Fruit fly (Drosophila melanogaster) whole organism, embryonic: ENCODE data around the gene Mettl5.

Source experiments
- Asciz ChIP-seq: fragments of 200-800 bp; sonication (Bioruptor generic); optimal IDR thresholded peaks from 2 replicates; lab custom pipeline; 2017; ENCODE audit warnings: missing biosample characterization, mild to moderate bottlenecking, missing genetic modification characterization, missing genetic modification reagents
- CG10431 ChIP-seq: fragments of 200-800 bp; sonication (Bioruptor generic); optimal IDR thresholded peaks from 3 replicates; lab custom pipeline; 2018; ENCODE audit warnings: missing biosample characterization, mild to moderate bottlenecking, missing genetic modification characterization
- CG11695 ChIP-seq: fragments of 200-800 bp; sonication (Bioruptor generic); IDR thresholded peaks from 3 replicates; pipeline ENCODE4 v1.3.6; 2022; ENCODE audit warnings: missing biosample characterization, missing genetic modification characterization
- CG12219 ChIP-seq: fragments of 200-800 bp; sonication (Bioruptor generic); optimal IDR thresholded peaks from 3 replicates; lab custom pipeline; 2018; ENCODE audit warnings: missing biosample characterization, mild to moderate bottlenecking, missing genetic modification characterization
- CG2712 ChIP-seq: fragments of 200-800 bp; optimal IDR thresholded peaks from 3 replicates; lab custom pipeline; 2019; ENCODE audit warnings: missing biosample characterization, mild to moderate bottlenecking, missing genetic modification characterization, moderate library complexity
- CG4424 ChIP-seq: fragments of 200-800 bp; sonication (Bioruptor generic); optimal IDR thresholded peaks from 3 replicates; lab custom pipeline; 2016; ENCODE audit warnings: missing biosample characterization, missing genetic modification characterization
- CG4730 ChIP-seq: fragments of 200-800 bp; sonication (Bioruptor generic); IDR thresholded peaks from 2 replicates; pipeline ENCODE4 v1.3.6; 2022; ENCODE audit warnings: missing biosample characterization, missing genetic modification characterization
- CG4820 ChIP-seq: fragments of 200-800 bp; sonication (Bioruptor generic); optimal IDR thresholded peaks from 3 replicates; lab custom pipeline; 2016; ENCODE audit warnings: missing biosample characterization, missing genetic modification characterization
- CG8290 ChIP-seq, 3 experiments: fragments of 200-800 bp; sonication (Bioruptor generic); optimal IDR thresholded peaks; 2 replicates each; lab custom pipeline; 2016 to 2019; ENCODE audit warnings: missing biosample characterization in 3 of 3, missing genetic modification characterization in 3 of 3, mild to moderate bottlenecking in 2 of 3, moderate library complexity in 1 of 3
- CG8924 ChIP-seq: fragments of 200-800 bp; optimal IDR thresholded peaks from 3 replicates; lab custom pipeline; 2019; ENCODE audit warnings: missing biosample characterization, mild to moderate bottlenecking, missing genetic modification characterization, moderate library complexity
- CG9932 ChIP-seq: fragments of 200-800 bp; sonication (Bioruptor generic); IDR thresholded peaks from 2 replicates; pipeline ENCODE4 v1.3.6; 2022; ENCODE audit warnings: missing biosample characterization, missing genetic modification characterization
- CoRest ChIP-seq: fragments of 200-800 bp; sonication (Bioruptor generic); optimal IDR thresholded peaks from 3 replicates; lab custom pipeline; 2018; ENCODE audit warnings: missing biosample characterization, mild to moderate bottlenecking, missing genetic modification characterization, moderate library complexity
- CrebB ChIP-seq: fragments of 200-800 bp; sonication (Bioruptor generic); optimal IDR thresholded peaks from 3 replicates; lab custom pipeline; 2018; ENCODE audit warnings: missing biosample characterization, mild to moderate bottlenecking, missing genetic modification characterization
- Dad ChIP-seq: fragments of 200-800 bp; sonication (Bioruptor generic); optimal IDR thresholded peaks from 3 replicates; lab custom pipeline; 2016; ENCODE audit warnings: missing biosample characterization, missing genetic modification characterization
- Ets65A ChIP-seq: fragments of 200-800 bp; sonication (Bioruptor generic); peaks from one replicate; lab custom pipeline; 2016; ENCODE audit warnings: missing biosample characterization, missing genetic modification characterization
- HHEX ChIP-seq: fragments of 200-800 bp; sonication (Bioruptor generic); optimal IDR thresholded peaks from 3 replicates; lab custom pipeline; 2017; ENCODE audit warnings: missing biosample characterization, mild to moderate bottlenecking, missing genetic modification characterization, missing genetic modification reagents
- HmgZ ChIP-seq: fragments of 200-800 bp; sonication (Bioruptor generic); optimal IDR thresholded peaks from 2 replicates; lab custom pipeline; 2018; ENCODE audit warnings: missing biosample characterization, mild to moderate bottlenecking, missing genetic modification characterization
- Lhr ChIP-seq: fragments of 200-800 bp; sonication (Bioruptor generic); optimal IDR thresholded peaks from 3 replicates; lab custom pipeline; 2017; ENCODE audit warnings: mild to moderate bottlenecking, missing biosample characterization, missing genetic modification reagents, missing genetic modification characterization
- MTF-1 ChIP-seq: fragments of 200-800 bp; sonication (Bioruptor generic); optimal IDR thresholded peaks from 2 replicates; lab custom pipeline; 2018; ENCODE audit warnings: missing biosample characterization, mild to moderate bottlenecking, missing genetic modification characterization, borderline replicate concordance
- NfI ChIP-seq: fragments of 200-800 bp; sonication (Bioruptor generic); optimal IDR thresholded peaks from 3 replicates; lab custom pipeline; 2018; ENCODE audit warnings: missing biosample characterization, mild to moderate bottlenecking, missing genetic modification characterization, moderate library complexity
- Scr ChIP-seq: fragments of 200-800 bp; sonication (Bioruptor generic); IDR thresholded peaks from 2 replicates; pipeline ENCODE4 v1.3.6; 2022; ENCODE audit warnings: missing biosample characterization, missing genetic modification characterization; ENCODE audit not compliant: partially characterized antibody
- Sox102F ChIP-seq: fragments of 200-800 bp; sonication (Bioruptor generic); optimal IDR thresholded peaks from 2 replicates; lab custom pipeline; 2018; ENCODE audit warnings: missing biosample characterization, mild to moderate bottlenecking, missing genetic modification characterization, moderate library complexity
- Sry-β ChIP-seq: fragments of 200-800 bp; sonication (Bioruptor generic); optimal IDR thresholded peaks from 2 replicates; lab custom pipeline; 2018; ENCODE audit warnings: missing biosample characterization, mild to moderate bottlenecking, missing genetic modification characterization, moderate library complexity
- aop ChIP-seq: fragments of 200-800 bp; sonication (Bioruptor generic); IDR thresholded peaks from 2 replicates; pipeline ENCODE4 v1.3.6; 2022; ENCODE audit warnings: missing biosample characterization, missing genetic modification characterization
- bab2 ChIP-seq: fragments of 200-800 bp; sonication (Bioruptor generic); optimal IDR thresholded peaks from 2 replicates; lab custom pipeline; 2016; ENCODE audit warnings: missing biosample characterization, missing genetic modification characterization
- bcd ChIP-seq: fragments of 200-800 bp; sonication (Bioruptor generic); optimal IDR thresholded peaks from 2 replicates; lab custom pipeline; 2017; ENCODE audit warnings: missing biosample characterization, mild to moderate bottlenecking, missing genetic modification characterization
- bsh ChIP-seq, 2 experiments: fragments of 200-800 bp; sonication (Bioruptor generic); optimal IDR thresholded peaks; 2 replicates each; lab custom pipeline; 2017 to 2018; ENCODE audit warnings: mild to moderate bottlenecking in 2 of 2, missing biosample characterization in 2 of 2, missing genetic modification characterization in 2 of 2, moderate library complexity in 1 of 2
- cg ChIP-seq: fragments of 200-800 bp; sonication (Bioruptor generic); optimal IDR thresholded peaks from 3 replicates; lab custom pipeline; 2019; ENCODE audit warnings: missing biosample characterization, mild to moderate bottlenecking, missing genetic modification characterization, moderate library complexity
- chn ChIP-seq: fragments of 200-800 bp; sonication (Bioruptor generic); optimal IDR thresholded peaks from 2 replicates; lab custom pipeline; 2016; ENCODE audit warnings: missing biosample characterization, missing genetic modification characterization
- crc ChIP-seq: fragments of 200-800 bp; sonication (Bioruptor generic); optimal IDR thresholded peaks from 2 replicates; lab custom pipeline; 2016; ENCODE audit warnings: missing biosample characterization, missing genetic modification characterization
- croc ChIP-seq: fragments of 200-800 bp; sonication (Bioruptor generic); conservative IDR thresholded peaks from 3 replicates; pipeline ENCODE4 v1.3.6; 2022; ENCODE audit warnings: missing biosample characterization, missing genetic modification characterization
- cwo ChIP-seq: fragments of 200-800 bp; sonication (Bioruptor generic); optimal IDR thresholded peaks from 3 replicates; lab custom pipeline; 2017; ENCODE audit warnings: missing biosample characterization, missing genetic modification characterization, mild to moderate bottlenecking, moderate library complexity, missing genetic modification reagents
- dysf ChIP-seq: fragments of 200-800 bp; sonication (Bioruptor generic); IDR thresholded peaks from 3 replicates; pipeline ENCODE4 v1.3.6; 2022; ENCODE audit warnings: missing biosample characterization, missing genetic modification characterization
- emc ChIP-seq: fragments of 200-800 bp; sonication (Bioruptor generic); optimal IDR thresholded peaks from 2 replicates; lab custom pipeline; 2016; ENCODE audit warnings: missing biosample characterization, missing genetic modification characterization
- fd102C ChIP-seq: fragments of 200-800 bp; sonication (Bioruptor generic); optimal IDR thresholded peaks from 2 replicates; lab custom pipeline; 2018; ENCODE audit warnings: missing biosample characterization, mild to moderate bottlenecking, missing genetic modification characterization, moderate library complexity
- gsb-n ChIP-seq: fragments of 200-800 bp; sonication (Bioruptor generic); optimal IDR thresholded peaks from 3 replicates; lab custom pipeline; 2018; ENCODE audit warnings: missing biosample characterization, mild to moderate bottlenecking, missing genetic modification characterization
- hkb ChIP-seq, 2 experiments: fragments of 200-800 bp in 1 of 2; fragments of >200 bp in 1 of 2; sonication (Bioruptor generic) in 1 of 2; IDR thresholded peaks in 1 of 2; optimal IDR thresholded peaks in 1 of 2; 2 replicates each; pipeline versions ENCODE4 v1.3.6 to Lab custom; 2017 to 2022; ENCODE audit warnings: missing biosample characterization in 1 of 2, missing genetic modification characterization in 1 of 2
- jumu ChIP-seq: fragments of 200-800 bp; sonication (Bioruptor generic); optimal IDR thresholded peaks from 3 replicates; lab custom pipeline; 2016; ENCODE audit warnings: missing biosample characterization, missing genetic modification characterization
- maf-S ChIP-seq: fragments of 200-800 bp; sonication (Bioruptor generic); optimal IDR thresholded peaks from 2 replicates; lab custom pipeline; 2016; ENCODE audit warnings: missing biosample characterization, missing genetic modification characterization
- peb ChIP-seq: fragments of 200-800 bp; sonication (Bioruptor generic); IDR thresholded peaks from 2 replicates; pipeline ENCODE4 v1.3.6; 2022; ENCODE audit warnings: missing biosample characterization, missing genetic modification characterization
- pzg ChIP-seq: fragments of 200-800 bp; sonication (Bioruptor generic); optimal IDR thresholded peaks from 3 replicates; lab custom pipeline; 2018; ENCODE audit warnings: missing biosample characterization, mild to moderate bottlenecking, missing genetic modification characterization, moderate library complexity
- rib ChIP-seq: fragments of 200-800 bp; sonication (Bioruptor generic); IDR thresholded peaks from 2 replicates; pipeline ENCODE4 v1.3.6; 2022; ENCODE audit warnings: missing biosample characterization, missing genetic modification characterization
- sisA ChIP-seq: fragments of 200-800 bp; sonication (Bioruptor generic); IDR thresholded peaks from 2 replicates; pipeline ENCODE4 v1.3.6; 2022; ENCODE audit warnings: missing biosample characterization, missing genetic modification characterization
- so ChIP-seq: fragments of 200-800 bp; sonication (Bioruptor generic); IDR thresholded peaks from 3 replicates; pipeline ENCODE4 v1.3.6; 2022; ENCODE audit warnings: missing biosample characterization, missing genetic modification characterization
- tap ChIP-seq: fragments of 200-800 bp; optimal IDR thresholded peaks from 3 replicates; lab custom pipeline; 2019; ENCODE audit warnings: missing biosample characterization, mild to moderate bottlenecking, missing genetic modification characterization, moderate library complexity
- tgo ChIP-seq: fragments of 200-800 bp; sonication (Bioruptor generic); IDR thresholded peaks from 3 replicates; pipeline ENCODE4 v1.3.6; 2022; ENCODE audit warnings: missing biosample characterization, missing genetic modification characterization
- tx ChIP-seq: fragments of 200-800 bp; sonication (Bioruptor generic); optimal IDR thresholded peaks from 2 replicates; lab custom pipeline; 2016; ENCODE audit warnings: missing biosample characterization, missing genetic modification characterization
- unc-4 ChIP-seq: fragments of 200-800 bp; sonication (Bioruptor generic); IDR thresholded peaks from 2 replicates; pipeline ENCODE4 v1.3.6; 2022; ENCODE audit warnings: missing biosample characterization, missing genetic modification characterization; ENCODE audit not compliant: partially characterized antibody
- vfl ChIP-seq: fragments of 200-800 bp; sonication (Bioruptor generic); optimal IDR thresholded peaks from 2 replicates; lab custom pipeline; 2016; ENCODE audit warnings: missing biosample characterization, missing genetic modification characterization

Mettl5 gene

dm6 chr3L:19263480-19264140, at the start of gene Mettl5, which contains the start of gene CG42374 (continued):
- TF ChIP-seq dysf (GFP tag; lab: Robert Waterston, UW) (peak; percentile 70), peb (no peak), CG8290 (GFP tag; optimal IDR thresholded peaks at IDR 0.05; lab: Kevin White, UChicago) (no peak), CG8290 (tag; optimal IDR thresholded peaks at IDR 0.05; lab: Kevin White, UChicago) (peak in 1 of 2 experiments; percentile 52), CG8924 (tag; lab: Kevin White, UChicago) (no peak), Scr (GFP tag; lab: Robert Waterston, UW) (no peak), Sry-β (GFP tag; lab: Kevin White, UChicago) (no peak), CG12219 (peak; percentile 26), Ets65A (no peak), MTF-1 (GFP tag; lab: Kevin White, UChicago) (peak; percentile 63), so (GFP tag; lab: Robert Waterston, UW) (no peak), unc-4 (GFP tag; lab: Robert Waterston, UW) (no peak), cwo (GFP tag; lab: Kevin White, UChicago) (peak; percentile 74), Asciz (GFP tag; lab: Kevin White, UChicago) (peak; percentile 39), jumu (GFP tag; lab: Kevin White, UChicago) (no peak), croc (GFP tag; lab: Robert Waterston, UW) (no peak), chn (GFP tag; lab: Kevin White, UChicago) (peak; percentile 7), crc (GFP tag; lab: Kevin White, UChicago) (no peak), CoRest (no peak), HHEX (GFP tag; lab: Kevin White, UChicago) (peak; percentile 49), emc (GFP tag; lab: Kevin White, UChicago) (no peak), CG4424 (GFP tag; lab: Kevin White, UChicago) (peak; percentile 23), CG11695 (GFP tag; lab: Robert Waterston, UW) (peak; percentile 83), Sox102F (peak; percentile 48), cg (no peak), tx (GFP tag; lab: Kevin White, UChicago) (no peak), CG4730 (no peak), CrebB (tag; lab: Kevin White, UChicago) (peak; percentile 2), sisA (GFP tag; lab: Robert Waterston, UW) (no peak), CG9932 (GFP tag; lab: Robert Waterston, UW) (0 out of 2 replicates have a peak, but pooled peaks have one; percentile 18), tap (peak; percentile 24), CG10431 (GFP tag; lab: Kevin White, UChicago) (no peak), maf-S (GFP tag; lab: Kevin White, UChicago) (no peak), rib (GFP tag; lab: Robert Waterston, UW) (no peak), gsb-n (tag; lab: Kevin White, UChicago) (no peak), NfI (peak; percentile 30), fd102C (no peak), CG4820 (no peak), tgo (GFP tag; lab: Robert Waterston, UW) (peak; percentile 48; the same call in 1 of the 3 replicates), Dad (no peak), hkb (optimal IDR thresholded peaks at IDR 0.05; lab: Kevin White, UChicago) (no peak), hkb (GFP tag; IDR thresholded peaks at IDR 0.05; lab: Robert Waterston, UW) (peak; percentile 82), CG2712 (tag; lab: Kevin White, UChicago) (peak; percentile 56), bcd (peak; percentile 21), aop (no peak), HmgZ (peak; percentile 42), Lhr (GFP tag; lab: Kevin White, UChicago) (no peak), vfl (no peak), bab2 (GFP tag; lab: Kevin White, UChicago) (no peak), bsh (GFP tag; optimal IDR thresholded peaks at IDR 0.05; lab: Kevin White, UChicago) (peak in 1 of 2 experiments; percentile 62), pzg (GFP tag; lab: Kevin White, UChicago) (no peak)
